Worm (Caenorhabditis elegans) whole organism, L1 larva: ENCODE measurements around the gene sprr-3.

Experiments used
- blmp-1 ChIP-seq: fragments of 150-350 bp; optimal IDR thresholded peaks from 2 replicates; lab custom pipeline; 2014; ENCODE audit warnings: missing biosample characterization, missing genetic modification characterization
- efl-1 ChIP-seq, 4 experiments: fragments of 150-350 bp; optimal IDR thresholded peaks in 3 of 4; peaks in 1 of 4; 1 replicate in 1 of 4; 2 replicates in 3 of 4; lab custom pipeline; 2014; ENCODE audit warnings: missing biosample characterization in 2 of 4, missing genetic modification characterization in 2 of 4, missing genetic modification reagents in 2 of 4
- fkh-10 ChIP-seq: sonication (generic microtip); optimal IDR thresholded peaks from 2 replicates; lab custom pipeline; 2017; ENCODE audit warnings: missing biosample characterization, missing genetic modification reagents, missing genetic modification characterization
- irx-1 ChIP-seq: sonication (generic microtip); optimal IDR thresholded peaks from 2 replicates; lab custom pipeline; 2016; ENCODE audit warnings: missing genetic modification characterization, missing compliant biosample characterization
- lin-39 ChIP-seq: fragments of 150-350 bp; optimal IDR thresholded peaks from 2 replicates; lab custom pipeline; 2014; ENCODE audit warnings: missing biosample characterization, missing genetic modification reagents, missing genetic modification characterization
- lir-3 ChIP-seq: sonication (generic microtip); optimal IDR thresholded peaks from 2 replicates; lab custom pipeline; 2016; ENCODE audit warnings: mild to moderate bottlenecking, missing genetic modification characterization, moderate library complexity, missing compliant biosample characterization; ENCODE audit not compliant: poor library complexity
- mef-2 ChIP-seq: fragments of 150-350 bp; optimal IDR thresholded peaks from 2 replicates; lab custom pipeline; 2014; ENCODE audit warnings: missing biosample characterization, missing genetic modification characterization
- rnt-1 ChIP-seq: sonication (generic microtip); optimal IDR thresholded peaks from 2 replicates; lab custom pipeline; 2016; ENCODE audit warnings: mild to moderate bottlenecking, missing genetic modification characterization, moderate library complexity, missing compliant biosample characterization
- snu-23 ChIP-seq: sonication (generic microtip); optimal IDR thresholded peaks from 2 replicates; lab custom pipeline; 2016; ENCODE audit warnings: missing genetic modification characterization, missing compliant biosample characterization
- sptf-1 ChIP-seq: fragments of 150-350 bp; optimal IDR thresholded peaks from 2 replicates; lab custom pipeline; 2014; ENCODE audit warnings: missing biosample characterization, missing genetic modification characterization
- unc-30 ChIP-seq: sonication (generic microtip); optimal IDR thresholded peaks from 2 replicates; lab custom pipeline; 2017; ENCODE audit warnings: missing biosample characterization, missing genetic modification characterization

ce11 chrIV:2572107-2572506 is 30.0 kb downstream of the sprr-3 start, which contains the start of gene Y69A2AR.51:
- no peak for TF ChIP-seq blmp-1
- TF ChIP-seq efl-1 (optimal IDR thresholded peaks at IDR 0.05; lab: Kevin White, UChicago), result no peak
- no peak for TF ChIP-seq efl-1 (GFP tag; optimal IDR thresholded peaks at IDR 0.05 in 1 of 2; lab: Kevin White, UChicago)
- no peak for TF ChIP-seq mef-2 (tag; lab: Kevin White, UChicago)
- no peak for TF ChIP-seq unc-30 (tag; lab: Kevin White, UChicago)
- no peak for TF ChIP-seq fkh-10 (GFP tag; lab: Kevin White, UChicago)
- TF ChIP-seq irx-1, result no peak
- TF ChIP-seq lin-39 (tag; lab: Kevin White, UChicago), result no peak
- no peak for TF ChIP-seq snu-23
- no peak for TF ChIP-seq rnt-1
- no peak for TF ChIP-seq lir-3 (tag; lab: Kevin White, UChicago)
- TF ChIP-seq sptf-1 (tag; lab: Kevin White, UChicago), result no peak
